Worm (Caenorhabditis elegans) whole organism, late embryonic: ENCODE measurements around the gene C14B9.8.

Source experiments
- C08G9.2 ChIP-seq: sonication (generic microtip); optimal IDR thresholded peaks from 2 replicates; lab custom pipeline; 2016; ENCODE audit warnings: mild to moderate bottlenecking, missing genetic modification characterization, moderate library complexity, missing compliant biosample characterization
- F13H6.1 ChIP-seq: sonication (generic microtip); optimal IDR thresholded peaks from 2 replicates; lab custom pipeline; 2016; ENCODE audit warnings: missing genetic modification characterization, missing compliant biosample characterization
- K02D7.2 ChIP-seq: sonication (generic microtip); optimal IDR thresholded peaks from 2 replicates; lab custom pipeline; 2017; ENCODE audit warnings: mild to moderate bottlenecking, missing genetic modification characterization, missing compliant biosample characterization
- K09A11.1 ChIP-seq: sonication (generic microtip); optimal IDR thresholded peaks from 2 replicates; lab custom pipeline; 2017; ENCODE audit warnings: antibody characterized with exemption, mild to moderate bottlenecking, missing genetic modification characterization, missing compliant biosample characterization; ENCODE audit not compliant: insufficient read depth
- ama-1 ChIP-seq: fragments of 150-350 bp; optimal IDR thresholded peaks from 2 replicates; lab custom pipeline; 2014
- ceh-30 ChIP-seq: fragments of 150-350 bp; optimal IDR thresholded peaks from 2 replicates; lab custom pipeline; 2014; ENCODE audit warnings: missing biosample characterization, missing genetic modification characterization
- ceh-9 ChIP-seq: sonication (generic microtip); optimal IDR thresholded peaks from 2 replicates; lab custom pipeline; 2016; ENCODE audit warnings: mild to moderate bottlenecking, missing genetic modification characterization, inconsistent platforms, missing compliant biosample characterization
- ets-4 ChIP-seq: sonication (generic microtip); optimal IDR thresholded peaks from 2 replicates; lab custom pipeline; 2016; ENCODE audit warnings: missing genetic modification characterization, missing compliant biosample characterization
- nfya-1 ChIP-seq: sonication (generic microtip); optimal IDR thresholded peaks from 2 replicates; lab custom pipeline; 2017; ENCODE audit warnings: missing genetic modification characterization, mild to moderate bottlenecking, missing compliant biosample characterization, antibody characterized with exemption, moderate library complexity
- pag-3 ChIP-seq: sonication (generic microtip); optimal IDR thresholded peaks from 2 replicates; lab custom pipeline; 2016; ENCODE audit warnings: missing compliant biosample characterization, missing genetic modification characterization, borderline replicate concordance
- pha-4 ChIP-seq: fragments of 150-350 bp; optimal IDR thresholded peaks from 2 replicates; lab custom pipeline; 2018; ENCODE audit warnings: missing biosample characterization, missing genetic modification reagents, missing genetic modification characterization
- pqm-1 ChIP-seq: sonication (generic microtip); optimal IDR thresholded peaks from 2 replicates; lab custom pipeline; 2016; ENCODE audit warnings: missing genetic modification characterization, missing compliant biosample characterization

DNA sequence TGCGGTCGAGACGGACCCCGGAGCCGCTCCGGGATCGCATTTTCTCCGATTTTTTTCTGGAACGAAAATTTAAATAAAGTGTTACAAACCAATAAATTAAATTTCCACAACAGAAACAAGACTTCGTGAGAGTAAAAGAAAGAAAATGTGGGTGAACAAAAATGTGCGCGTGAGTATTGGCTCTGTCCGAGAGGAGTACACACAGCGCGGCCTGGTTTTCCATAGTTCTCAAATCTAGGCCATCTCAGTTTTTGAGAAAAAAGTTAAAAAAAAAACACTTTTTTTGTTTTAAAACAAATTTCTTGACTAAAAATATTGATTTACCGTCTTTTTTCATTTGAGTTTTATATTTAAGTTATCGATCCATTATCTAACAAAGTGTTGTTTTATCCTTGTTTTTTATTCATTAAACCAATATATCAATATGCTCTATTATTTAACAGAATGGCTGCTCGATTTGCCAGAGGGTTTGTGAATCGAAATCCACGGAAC lies at the start of gene C14B9.8, which contains the start of gene mrpl-18:
- peak; percentile 96 for TF ChIP-seq C08G9.2 (tag; lab: Kevin White, UChicago)
- TF ChIP-seq pqm-1 (tag; lab: Kevin White, UChicago) = peak; percentile 4
- TF ChIP-seq F13H6.1 (tag; lab: Kevin White, UChicago) = peak; percentile 52
- no peak for TF ChIP-seq pha-4 (tag; lab: Kevin White, UChicago)
- TF ChIP-seq nfya-1 (tag; lab: Kevin White, UChicago) = no peak
- no peak for TF ChIP-seq ama-1 (lab: Kevin White, UChicago)
- TF ChIP-seq K02D7.2 (tag; lab: Kevin White, UChicago) = no peak
- peak; percentile 84 for TF ChIP-seq ets-4 (tag; lab: Kevin White, UChicago)
- no peak for TF ChIP-seq ceh-9 (tag; lab: Kevin White, UChicago)
- no peak for TF ChIP-seq pag-3 (tag; lab: Kevin White, UChicago)
- TF ChIP-seq ceh-30 (tag; lab: Kevin White, UChicago) = no peak
- TF ChIP-seq K09A11.1 (tag; lab: Kevin White, UChicago) = no peak
